Fruit fly (Drosophila melanogaster) Kc167 (cell line): Measurements from ENCODE around the gene ctrip.

ENCODE experiments used
- Myc ChIP-seq: fragments of >200 bp; optimal IDR thresholded peaks from 2 replicates; lab custom pipeline; 2017; ENCODE audit warnings: missing external identifiers
- h ChIP-seq: fragments of >200 bp; optimal IDR thresholded peaks from 3 replicates; lab custom pipeline; 2018; ENCODE audit warnings: missing external identifiers
- insv ChIP-seq: fragments of >200 bp; optimal IDR thresholded peaks from 3 replicates; lab custom pipeline; 2018; ENCODE audit warnings: missing external identifiers
- psq ChIP-seq: fragments of >200 bp; optimal IDR thresholded peaks from 2 replicates; lab custom pipeline; 2017; ENCODE audit warnings: missing external identifiers
- ttk ChIP-seq: sonication (Bioruptor generic); optimal IDR thresholded peaks from 2 replicates; lab custom pipeline; 2017; ENCODE audit warnings: missing external identifiers

DNA sequence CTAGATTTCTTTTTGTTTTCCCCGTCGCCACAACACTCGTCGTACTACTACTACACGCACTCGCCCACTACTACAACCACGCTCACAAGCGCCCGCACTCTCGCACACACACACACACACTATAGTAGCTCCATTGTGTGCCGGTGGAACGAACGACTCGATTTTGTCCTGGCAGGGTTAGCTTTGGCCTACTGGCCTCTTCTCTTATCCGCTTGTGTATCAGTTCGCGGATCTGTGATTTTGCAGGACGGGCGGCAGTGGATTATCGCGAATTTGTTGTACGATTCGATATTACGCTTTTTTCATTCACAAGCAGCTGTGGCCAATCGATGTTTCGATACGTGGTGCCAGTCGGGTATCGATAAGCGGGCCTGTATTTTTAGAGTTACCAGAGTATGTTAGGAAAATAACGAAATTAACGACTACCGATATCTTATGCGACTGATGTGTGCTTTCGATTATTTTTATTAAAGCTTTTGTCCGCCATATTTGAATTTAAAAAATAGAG is 9.3 kb upstream of the ctrip start, which contains the start of gene CG14657:
- TF ChIP-seq Myc (lab: Kevin White, UChicago) = no peak
- no peak for TF ChIP-seq psq (lab: Kevin White, UChicago)
- TF ChIP-seq insv (lab: Kevin White, UChicago) = no peak
- no peak for TF ChIP-seq ttk (lab: Kevin White, UChicago)
- TF ChIP-seq h (lab: Kevin White, UChicago) = no peak
